Fruit fly (Drosophila melanogaster): ENCODE results near the gene CG31823.

DNA sequence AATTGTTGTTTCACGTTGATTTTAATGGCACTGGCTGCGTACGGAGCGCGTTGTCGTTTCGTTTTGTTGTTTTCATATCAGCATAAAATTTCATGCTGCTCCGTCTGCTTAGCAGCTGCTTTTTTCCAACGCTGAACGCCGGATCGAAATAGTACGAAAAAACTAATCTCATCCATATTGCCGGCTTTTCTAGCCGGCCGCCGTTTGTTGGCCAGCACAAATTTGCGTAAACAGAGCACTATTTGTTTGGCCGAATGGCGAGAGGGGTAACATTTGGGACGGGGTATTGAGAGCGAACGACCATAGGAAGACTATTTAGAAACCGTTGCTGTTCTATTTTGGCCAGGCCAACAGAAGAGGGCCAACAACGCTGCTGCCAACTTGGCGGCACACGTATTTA, 9.5 kb upstream of the CG31823 start:
- TF ChIP-seq Hr39 (GFP tag; optimal IDR thresholded peaks at IDR 0.05) (no peak), CG6854 (GFP tag; optimal IDR thresholded peaks at IDR 0.05) (no peak), CG16779 (tag; optimal IDR thresholded peaks at IDR 0.05) (no peak), Blimp-1 (GFP tag; optimal IDR thresholded peaks at IDR 0.05) (no peak), Lpt (GFP tag; optimal IDR thresholded peaks at IDR 0.05) (no peak), CG3919 (GFP tag; optimal IDR thresholded peaks at IDR 0.05) (no peak), CG7368 (GFP tag; optimal IDR thresholded peaks at IDR 0.05) (no peak)

Data from whole organism, prepupa.